2 fruit fly cellular contexts compared by ENCODE assay signal in the genomic region with DNA sequence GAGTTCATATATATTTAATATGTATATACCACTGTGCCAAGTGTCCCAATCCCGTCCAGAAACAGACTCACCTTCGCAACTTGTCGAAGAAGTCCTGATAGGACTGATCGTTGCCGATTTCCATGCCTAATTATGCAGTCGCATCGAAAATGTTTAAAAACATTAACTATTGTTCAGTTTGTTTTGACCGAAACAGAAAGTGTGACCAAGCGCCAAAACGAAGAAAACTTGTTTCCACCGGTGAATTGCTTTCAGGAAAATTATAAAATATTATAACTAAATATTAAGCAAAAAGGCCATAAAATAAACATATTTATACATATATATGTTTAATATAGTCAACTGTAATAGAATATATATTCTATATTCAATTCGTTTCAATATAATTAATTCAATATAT.
TF ChIP-seq lines count a peak whose summit lies in the region.

A gene (minus strand): TSS at position 209 of the 400 bp plus-strand sequence.

- TF ChIP-seq CTCF in whole organism, embryonic (GFP tag; optimal IDR thresholded peaks at IDR 0.05; lab: Kevin White, UChicago), result no peak

TF ChIP-seq in whole organism, embryonic, 481 proteins besides CTCF, POLR2A, EP300 and RAD21:
- TF ChIP-seq vvl (GFP tag; IDR thresholded peaks at IDR 0.05; lab: Robert Waterston, UW) (no peak), CG9797 (GFP tag; optimal IDR thresholded peaks at IDR 0.05; lab: Kevin White, UChicago) (peak; percentile 9), ssp (GFP tag; IDR thresholded peaks at IDR 0.05; lab: Robert Waterston, UW) (peak; percentile 57), CG14710 (tag; optimal IDR thresholded peaks at IDR 0.05; lab: Kevin White, UChicago) (peak; percentile 41), HLH54F (GFP tag; optimal IDR thresholded peaks at IDR 0.05; lab: Kevin White, UChicago) (no peak), HLH3B (GFP tag; IDR thresholded peaks at IDR 0.05; lab: Robert Waterston, UW) (no peak), gem (tag; optimal IDR thresholded peaks at IDR 0.05; lab: Kevin White, UChicago) (peak; percentile 21), stwl (tag; optimal IDR thresholded peaks at IDR 0.05; lab: Kevin White, UChicago) (peak; percentile 36), CG13775 (GFP tag; optimal IDR thresholded peaks at IDR 0.05; lab: Kevin White, UChicago) (no peak), CG14441 (GFP tag; IDR thresholded peaks at IDR 0.05; lab: Robert Waterston, UW) (peak; percentile 73), pzg (GFP tag; optimal IDR thresholded peaks at IDR 0.05; lab: Kevin White, UChicago) (peak; percentile 4), CG7357 (GFP tag; IDR thresholded peaks at IDR 0.05; lab: Robert Waterston, UW) (peak; percentile 71; the same call in 2 of the 3 replicates), MESR4 (GFP tag; optimal IDR thresholded peaks at IDR 0.05; lab: Kevin White, UChicago) (peak; percentile 5), CG11504 (tag; optimal IDR thresholded peaks at IDR 0.05; lab: Kevin White, UChicago) (peak; percentile 8), CG30020 (tag; optimal IDR thresholded peaks at IDR 0.05; lab: Kevin White, UChicago) (peak; percentile 47), CG18599 (GFP tag; optimal IDR thresholded peaks at IDR 0.05; lab: Kevin White, UChicago) (no peak), CG8924 (tag; optimal IDR thresholded peaks at IDR 0.05; lab: Kevin White, UChicago) (peak; percentile 17), row (GFP tag; IDR thresholded peaks at IDR 0.05; lab: Robert Waterston, UW) (peak; percentile 46; the same call in 2 of the 3 replicates), MBD-R2 (GFP tag; IDR thresholded peaks at IDR 0.05; lab: Robert Waterston, UW) (peak; percentile 52), CG4617 (GFP tag; optimal IDR thresholded peaks at IDR 0.05; lab: Kevin White, UChicago; ENCODE audit: borderline replicate concordance) (peak; percentile 6)

TF ChIP-seq in whole organism, prepupa, 60 proteins besides CTCF, POLR2A, EP300 and RAD21:
- no peak for TF ChIP-seq esn (GFP tag; optimal IDR thresholded peaks at IDR 0.05; lab: Kevin White, UChicago)
- peak; percentile 47 for TF ChIP-seq svp (GFP tag; lab: Kevin White, UChicago)
- TF ChIP-seq Sox15 (GFP tag; optimal IDR thresholded peaks at IDR 0.05; lab: Kevin White, UChicago), result no peak
- TF ChIP-seq Eip78C (GFP tag; lab: Kevin White, UChicago), result peak; percentile 34
- TF ChIP-seq fkh (GFP tag; optimal IDR thresholded peaks at IDR 0.05; lab: Kevin White, UChicago), result no peak
